Fruit fly (Drosophila melanogaster): Measurements from ENCODE around the gene Sos.

dm6 chr2L:13851098-13851497 lies 37.5 kb downstream of the Sos start:
- TF ChIP-seq CG16779 (GFP tag; IDR thresholded peaks at IDR 0.05) (no peak), CG3163 (GFP tag; optimal IDR thresholded peaks at IDR 0.05) (no peak), chif (GFP tag; optimal IDR thresholded peaks at IDR 0.05) (no peak), ssp (GFP tag; IDR thresholded peaks at IDR 0.05) (no peak), Antp (GFP tag; optimal IDR thresholded peaks at IDR 0.05) (no peak), unpg (GFP tag; optimal IDR thresholded peaks at IDR 0.05) (no peak), CG12299 (tag; optimal IDR thresholded peaks at IDR 0.05) (no peak), wor (GFP tag; IDR thresholded peaks at IDR 0.05) (no peak), slbo (GFP tag; IDR thresholded peaks at IDR 0.05) (no peak), Hey (tag; optimal IDR thresholded peaks at IDR 0.05) (no peak), H15 (GFP tag; IDR thresholded peaks at IDR 0.05) (no peak)
